Fruit fly (Drosophila melanogaster): Measurements from ENCODE around the gene Ythdc1.

dm6 chr3L:3380225-3381043, 6.5 kb upstream of the Ythdc1 start:
- no peak for TF ChIP-seq CG7101 (tag; optimal IDR thresholded peaks at IDR 0.05)
- no peak for TF ChIP-seq ovo (GFP tag; optimal IDR thresholded peaks at IDR 0.05)
- no peak for TF ChIP-seq toe (GFP tag; optimal IDR thresholded peaks at IDR 0.05)
- no peak for TF ChIP-seq Hr96 (GFP tag; optimal IDR thresholded peaks at IDR 0.05)
- no peak for TF ChIP-seq CG14711 (tag; optimal IDR thresholded peaks at IDR 0.05)
- no peak for TF ChIP-seq cnc (optimal IDR thresholded peaks at IDR 0.05)
- no peak for TF ChIP-seq CG1620 (GFP tag; optimal IDR thresholded peaks at IDR 0.05)
- TF ChIP-seq cic (GFP tag; optimal IDR thresholded peaks at IDR 0.05), result no peak
- TF ChIP-seq CG12768 (GFP tag; optimal IDR thresholded peaks at IDR 0.05), result no peak
- TF ChIP-seq CG7045 (GFP tag; optimal IDR thresholded peaks at IDR 0.05), result no peak
- TF ChIP-seq Clk (GFP tag; optimal IDR thresholded peaks at IDR 0.05), result no peak
- TF ChIP-seq CG11617 (GFP tag; optimal IDR thresholded peaks at IDR 0.05), result no peak

Measured in whole organism, adult.